Worm (Caenorhabditis elegans): ENCODE data around the gene T24H7.8.

DNA sequence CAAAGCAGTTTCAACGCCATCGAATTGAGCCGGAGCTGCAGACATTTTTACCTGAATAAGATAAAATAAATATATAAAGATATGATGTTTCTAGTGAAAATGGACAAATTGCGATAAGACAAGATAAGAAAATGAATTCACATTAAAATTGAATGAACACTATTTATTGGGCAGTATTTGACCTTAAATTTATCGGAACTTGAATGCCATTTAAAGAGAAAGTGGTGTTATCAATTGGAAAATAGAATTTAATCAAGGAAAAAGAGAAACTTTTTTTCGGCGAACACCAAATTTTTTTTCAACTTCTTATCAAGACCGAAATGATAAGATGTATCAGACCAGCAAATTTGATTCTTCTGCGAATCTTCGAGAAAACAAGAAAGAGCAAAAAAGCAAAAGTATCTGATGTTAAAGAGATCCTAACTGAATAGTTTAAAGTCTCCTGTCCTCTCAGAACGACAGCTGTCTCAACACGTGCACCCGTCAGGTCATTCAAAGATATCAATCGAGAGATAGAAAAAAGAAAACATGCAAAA lies 48.3 kb downstream of the T24H7.8 start, which contains the start of gene upb-1:
- TF ChIP-seq lin-39 (tag; optimal IDR thresholded peaks at IDR 0.05) (no peak), ztf-11 (tag; optimal IDR thresholded peaks at IDR 0.05) (no peak), zag-1 (tag; optimal IDR thresholded peaks at IDR 0.05) (no peak), ceh-16 (tag; optimal IDR thresholded peaks at IDR 0.05) (no peak), nhr-77 (tag; optimal IDR thresholded peaks at IDR 0.05) (no peak)

Data from whole organism, L2 larva.